Fruit fly (Drosophila melanogaster) whole organism, prepupa: Measurements from ENCODE around the gene Eip75B.

Experiments
- Blimp-1 ChIP-seq: fragments of 200-800 bp; sonication (Bioruptor generic); optimal IDR thresholded peaks from 3 replicates; lab custom pipeline; 2017; ENCODE audit warnings: missing biosample characterization, missing genetic modification characterization, mild to moderate bottlenecking, moderate library complexity, missing genetic modification reagents
- CG10631 ChIP-seq: fragments of 200-800 bp; sonication (Bioruptor generic); optimal IDR thresholded peaks from 2 replicates; lab custom pipeline; 2016; ENCODE audit warnings: missing biosample characterization, missing genetic modification characterization
- CG10669 ChIP-seq: fragments of 200-800 bp; sonication (Bioruptor generic); optimal IDR thresholded peaks from 3 replicates; lab custom pipeline; 2018; ENCODE audit warnings: missing biosample characterization, mild to moderate bottlenecking, missing genetic modification characterization, moderate library complexity
- CG11294 ChIP-seq: fragments of 200-800 bp; sonication (Bioruptor generic); IDR thresholded peaks from 2 replicates; pipeline ENCODE4 v1.3.6; 2022; ENCODE audit warnings: missing biosample characterization, missing genetic modification characterization
- CG11762 ChIP-seq: fragments of 200-800 bp; sonication (Bioruptor generic); optimal IDR thresholded peaks from 3 replicates; lab custom pipeline; 2016; ENCODE audit warnings: missing biosample characterization, missing genetic modification characterization; ENCODE audit not compliant: insufficient read depth
- CG11902 ChIP-seq: fragments of 200-800 bp; sonication (Bioruptor generic); optimal IDR thresholded peaks from 3 replicates; lab custom pipeline; 2016; ENCODE audit warnings: missing biosample characterization, missing genetic modification characterization
- CG15336 ChIP-seq: fragments of 200-800 bp; sonication (Bioruptor generic); IDR thresholded peaks from 2 replicates; pipeline ENCODE4 v1.3.6; 2022; ENCODE audit warnings: missing biosample characterization, missing genetic modification characterization
- CG16779 ChIP-seq: fragments of 200-800 bp; sonication (Bioruptor generic); optimal IDR thresholded peaks from 3 replicates; lab custom pipeline; 2017; ENCODE audit warnings: missing biosample characterization, mild to moderate bottlenecking, missing genetic modification characterization
- CG31627 ChIP-seq: fragments of 200-800 bp; sonication (Bioruptor generic); optimal IDR thresholded peaks from 3 replicates; lab custom pipeline; 2016; ENCODE audit warnings: missing biosample characterization, missing genetic modification characterization
- CG32006 ChIP-seq: fragments of 200-800 bp; sonication (Bioruptor generic); optimal IDR thresholded peaks from 3 replicates; lab custom pipeline; 2017; ENCODE audit warnings: missing biosample characterization, mild to moderate bottlenecking, missing genetic modification characterization
- CG34406 ChIP-seq: fragments of 200-800 bp; sonication (Bioruptor generic); optimal IDR thresholded peaks from 3 replicates; lab custom pipeline; 2016; ENCODE audit warnings: missing biosample characterization, missing genetic modification characterization
- CG3919 ChIP-seq: fragments of 200-800 bp; sonication (Bioruptor generic); optimal IDR thresholded peaks from 3 replicates; lab custom pipeline; 2016; ENCODE audit warnings: missing biosample characterization, missing genetic modification characterization
- CG6163 ChIP-seq: fragments of 200-800 bp; sonication (Bioruptor generic); IDR thresholded peaks from 3 replicates; pipeline ENCODE4 v1.3.6; 2022; ENCODE audit warnings: missing biosample characterization, missing genetic modification characterization
- CG6808 ChIP-seq: fragments of 200-800 bp; sonication (Bioruptor generic); optimal IDR thresholded peaks from 3 replicates; lab custom pipeline; 2017; ENCODE audit warnings: missing biosample characterization, missing genetic modification characterization, mild to moderate bottlenecking, moderate library complexity, missing genetic modification reagents
- CG6854 ChIP-seq: fragments of 200-800 bp; sonication (Bioruptor generic); optimal IDR thresholded peaks from 2 replicates; lab custom pipeline; 2017; ENCODE audit warnings: missing biosample characterization, mild to moderate bottlenecking, missing genetic modification characterization
- CG7368 ChIP-seq: fragments of 200-800 bp; sonication (Bioruptor generic); optimal IDR thresholded peaks from 3 replicates; lab custom pipeline; 2016; ENCODE audit warnings: missing biosample characterization, missing genetic modification characterization
- CG8119 ChIP-seq: fragments of 200-800 bp; sonication (Bioruptor generic); IDR thresholded peaks from 3 replicates; pipeline ENCODE4 v1.3.6; 2022; ENCODE audit warnings: missing biosample characterization, missing genetic modification characterization
- CG8319 ChIP-seq: fragments of 200-800 bp; sonication (Bioruptor generic); optimal IDR thresholded peaks from 3 replicates; lab custom pipeline; 2016; ENCODE audit warnings: missing biosample characterization, missing genetic modification characterization
- CG8632 ChIP-seq: fragments of 200-800 bp; sonication (Bioruptor generic); optimal IDR thresholded peaks from 3 replicates; lab custom pipeline; 2016; ENCODE audit warnings: missing biosample characterization, missing genetic modification characterization
- CG9139 ChIP-seq: fragments of 200-800 bp; sonication (Bioruptor generic); optimal IDR thresholded peaks from 3 replicates; lab custom pipeline; 2017; ENCODE audit warnings: missing biosample characterization, mild to moderate bottlenecking, missing genetic modification characterization
- Eip75B ChIP-seq: fragments of 200-800 bp; sonication (Bioruptor generic); optimal IDR thresholded peaks from 3 replicates; lab custom pipeline; 2016; ENCODE audit warnings: missing biosample characterization, missing genetic modification characterization
- Eip93F ChIP-seq: fragments of 200-800 bp; sonication (Bioruptor generic); optimal IDR thresholded peaks from 2 replicates; lab custom pipeline; 2016; ENCODE audit warnings: missing biosample characterization, mild to moderate bottlenecking, missing genetic modification characterization
- Ets21C ChIP-seq: fragments of 200-800 bp; sonication (Bioruptor generic); optimal IDR thresholded peaks from 3 replicates; lab custom pipeline; 2016; ENCODE audit warnings: missing biosample characterization, missing genetic modification characterization
- Ets96B ChIP-seq: fragments of 200-800 bp; optimal IDR thresholded peaks from 2 replicates; lab custom pipeline; 2019; ENCODE audit warnings: missing biosample characterization, mild to moderate bottlenecking, missing genetic modification characterization, moderate library complexity
- Gug ChIP-seq: fragments of 200-800 bp; sonication (Bioruptor generic); IDR thresholded peaks from 2 replicates; pipeline ENCODE4 v1.3.6; 2022; ENCODE audit warnings: missing biosample characterization, missing genetic modification characterization
- Hr38 ChIP-seq: sonication (Bioruptor generic); optimal IDR thresholded peaks from 2 replicates; lab custom pipeline; 2016; ENCODE audit warnings: missing biosample characterization, missing genetic modification characterization
- Hr39 ChIP-seq: fragments of 200-800 bp; sonication (Bioruptor generic); optimal IDR thresholded peaks from 2 replicates; lab custom pipeline; 2016; ENCODE audit warnings: missing biosample characterization, missing genetic modification characterization
- Hr4 ChIP-seq: fragments of 200-800 bp; sonication (Bioruptor generic); optimal IDR thresholded peaks from 3 replicates; lab custom pipeline; 2016; ENCODE audit warnings: missing biosample characterization, missing genetic modification characterization
- Lpt ChIP-seq: fragments of 200-800 bp; sonication (Bioruptor generic); optimal IDR thresholded peaks from 3 replicates; lab custom pipeline; 2016; ENCODE audit warnings: missing biosample characterization, missing genetic modification characterization
- OdsH ChIP-seq: fragments of 200-800 bp; sonication (Bioruptor generic); optimal IDR thresholded peaks from 3 replicates; lab custom pipeline; 2016; ENCODE audit warnings: missing biosample characterization, missing genetic modification characterization
- Smox ChIP-seq: fragments of 200-800 bp; sonication (Bioruptor generic); optimal IDR thresholded peaks from 3 replicates; lab custom pipeline; 2016; ENCODE audit warnings: missing biosample characterization, missing genetic modification characterization
- Sox102F ChIP-seq: fragments of 200-800 bp; sonication (Bioruptor generic); optimal IDR thresholded peaks from 2 replicates; lab custom pipeline; 2016; ENCODE audit warnings: missing biosample characterization, mild to moderate bottlenecking, missing genetic modification characterization
- Sox14 ChIP-seq: fragments of 200-800 bp; sonication (Bioruptor generic); optimal IDR thresholded peaks from 3 replicates; lab custom pipeline; 2016; ENCODE audit warnings: missing biosample characterization, missing genetic modification characterization
- Sox15 ChIP-seq: fragments of 200-800 bp; sonication (Bioruptor generic); optimal IDR thresholded peaks from 3 replicates; lab custom pipeline; 2016; ENCODE audit warnings: missing biosample characterization, missing genetic modification characterization
- achi ChIP-seq: fragments of 200-800 bp; sonication (Bioruptor generic); optimal IDR thresholded peaks from 3 replicates; lab custom pipeline; 2016; ENCODE audit warnings: missing biosample characterization, missing genetic modification characterization
- acj6 ChIP-seq: fragments of 200-800 bp; sonication (Bioruptor generic); optimal IDR thresholded peaks from 3 replicates; lab custom pipeline; 2016; ENCODE audit warnings: missing biosample characterization, missing genetic modification characterization
- cyc ChIP-seq: fragments of 200-800 bp; sonication (Bioruptor generic); optimal IDR thresholded peaks from 3 replicates; lab custom pipeline; 2016; ENCODE audit warnings: missing biosample characterization, missing genetic modification characterization
- dac ChIP-seq: fragments of 200-800 bp; sonication (Bioruptor generic); optimal IDR thresholded peaks from 2 replicates; lab custom pipeline; 2017; ENCODE audit warnings: missing biosample characterization, mild to moderate bottlenecking, missing genetic modification characterization
- dsx ChIP-seq: fragments of 200-800 bp; optimal IDR thresholded peaks from 3 replicates; lab custom pipeline; 2019; ENCODE audit warnings: missing biosample characterization, mild to moderate bottlenecking, missing genetic modification characterization, moderate library complexity; ENCODE audit not compliant: poor library complexity, severe bottlenecking
- esn ChIP-seq: fragments of 200-800 bp; sonication (Bioruptor generic); optimal IDR thresholded peaks from 2 replicates; lab custom pipeline; 2016; ENCODE audit warnings: missing biosample characterization, mild to moderate bottlenecking, missing genetic modification characterization, moderate library complexity
- fd59A ChIP-seq: fragments of 200-800 bp; sonication (Bioruptor generic); optimal IDR thresholded peaks from 2 replicates; lab custom pipeline; 2017; ENCODE audit warnings: missing biosample characterization, mild to moderate bottlenecking, missing genetic modification characterization, missing genetic modification reagents
- fd85E ChIP-seq: fragments of 200-800 bp; sonication (Bioruptor generic); optimal IDR thresholded peaks from 3 replicates; lab custom pipeline; 2016; ENCODE audit warnings: missing biosample characterization, missing genetic modification characterization
- fkh ChIP-seq: fragments of 200-800 bp; sonication (Bioruptor generic); optimal IDR thresholded peaks from 3 replicates; lab custom pipeline; 2017; ENCODE audit warnings: missing biosample characterization, mild to moderate bottlenecking, missing genetic modification characterization, moderate library complexity
- net ChIP-seq: fragments of 200-800 bp; sonication (Bioruptor generic); optimal IDR thresholded peaks from 3 replicates; lab custom pipeline; 2016; ENCODE audit warnings: missing biosample characterization, missing genetic modification characterization
- pdm3 ChIP-seq: fragments of 200-800 bp; sonication (Bioruptor generic); optimal IDR thresholded peaks from 3 replicates; lab custom pipeline; 2016; ENCODE audit warnings: missing biosample characterization, missing genetic modification characterization
- salr ChIP-seq, 2 experiments: fragments of 200-800 bp; sonication (Bioruptor generic); optimal IDR thresholded peaks; 3 replicates each; lab custom pipeline; 2016 to 2018; ENCODE audit warnings: missing biosample characterization in 2 of 2, missing genetic modification characterization in 2 of 2, mild to moderate bottlenecking in 1 of 2
- ss ChIP-seq, 2 experiments: fragments of 200-800 bp; sonication (Bioruptor generic); optimal IDR thresholded peaks; 2 replicates in 1 of 2; 3 replicates in 1 of 2; lab custom pipeline; 2017 to 2018; ENCODE audit warnings: mild to moderate bottlenecking in 2 of 2, missing biosample characterization in 2 of 2, missing genetic modification characterization in 2 of 2, moderate library complexity in 1 of 2
- svp ChIP-seq: fragments of 200-800 bp; sonication (Bioruptor generic); peaks from one replicate; lab custom pipeline; 2016; ENCODE audit warnings: missing biosample characterization, missing genetic modification characterization
- topi ChIP-seq: fragments of 200-800 bp; sonication (Bioruptor generic); optimal IDR thresholded peaks from 3 replicates; lab custom pipeline; 2016; ENCODE audit warnings: missing biosample characterization, missing genetic modification characterization
- vri ChIP-seq: fragments of 200-800 bp; sonication (Bioruptor generic); optimal IDR thresholded peaks from 3 replicates; lab custom pipeline; 2016; ENCODE audit warnings: missing biosample characterization, mild to moderate bottlenecking, missing genetic modification characterization

Eip75B gene

DNA sequence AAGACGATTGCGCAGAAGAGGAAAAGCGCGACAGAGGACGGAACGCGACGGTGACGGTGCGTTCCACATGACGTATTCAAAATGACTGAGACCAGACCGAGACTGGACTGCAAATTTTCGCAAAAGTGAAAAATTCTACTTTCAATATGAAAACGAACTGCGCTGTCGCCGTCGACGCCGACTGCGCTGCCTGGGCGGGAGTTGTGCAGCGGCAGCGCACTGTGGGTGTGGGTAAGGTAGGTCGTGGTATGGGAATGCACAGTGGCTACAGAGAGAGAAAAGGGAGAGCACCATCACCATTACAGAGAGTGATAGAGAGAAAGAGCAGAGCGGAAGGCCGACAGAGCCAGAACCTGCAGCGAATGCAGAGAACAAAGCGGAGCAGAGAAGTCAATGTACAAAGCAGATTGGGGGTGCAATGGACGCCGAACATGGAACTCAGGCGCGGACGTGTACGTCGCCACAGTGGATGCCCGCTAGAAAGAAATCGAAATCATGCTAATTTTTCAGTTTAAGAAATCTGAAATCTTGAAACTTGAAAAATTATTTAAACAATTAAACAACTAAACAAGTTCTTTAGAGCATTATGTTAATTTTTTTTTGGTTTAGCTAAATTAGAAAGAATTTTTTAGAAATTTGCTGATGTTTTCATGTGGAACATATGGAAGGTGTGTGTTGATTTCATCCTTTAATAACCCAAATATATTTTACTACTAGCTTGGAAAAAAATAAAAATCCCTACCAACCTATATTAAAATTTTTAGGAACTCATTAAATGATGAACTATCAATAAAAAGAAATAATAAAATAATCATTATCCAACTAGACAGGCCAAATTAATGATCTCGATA is at the start of gene Eip75B:
Gene Eip75B, minus strand, starts transcription at position 65 of the 851 bp plus-strand sequence.
- TF ChIP-seq CG16779 = peak; percentile 4
- no peak for TF ChIP-seq dac (GFP tag; lab: Kevin White, UChicago)
- peak; percentile 0 for TF ChIP-seq vri (GFP tag; lab: Kevin White, UChicago)
- peak; percentile 16 for TF ChIP-seq CG11762 (GFP tag; lab: Kevin White, UChicago)
- TF ChIP-seq svp (GFP tag; lab: Kevin White, UChicago) = peak; percentile 86
- TF ChIP-seq acj6 = peak; percentile 74
- peak; percentile 66; the same call in 2 of the 3 replicates for TF ChIP-seq CG6163 (GFP tag; lab: Robert Waterston, UW)
- peak; percentile 55 for TF ChIP-seq Sox102F (GFP tag; lab: Kevin White, UChicago)
- peak; percentile 48; the same call in 1 of the 2 replicates for TF ChIP-seq CG15336 (GFP tag; lab: Robert Waterston, UW)
- TF ChIP-seq fd59A = peak; percentile 55
- TF ChIP-seq Ets96B = peak; percentile 62
- TF ChIP-seq CG3919 (GFP tag; lab: Kevin White, UChicago) = peak; percentile 41
- TF ChIP-seq dsx (GFP tag; lab: Kevin White, UChicago) = peak; percentile 18
- peak; percentile 69 for TF ChIP-seq CG31627
- TF ChIP-seq ss (GFP tag; optimal IDR thresholded peaks at IDR 0.05; lab: Kevin White, UChicago) = peak; percentile 4 to 33
- peak; percentile 11; the same call in 1 of the 2 replicates for TF ChIP-seq Gug (GFP tag; lab: Robert Waterston, UW)
- peak; percentile 43 for TF ChIP-seq Ets21C (GFP tag; lab: Kevin White, UChicago)
- peak; percentile 71 for TF ChIP-seq OdsH (GFP tag; lab: Kevin White, UChicago)
- TF ChIP-seq CG10669 = peak; percentile 58
- peak; percentile 56; the same call in 2 of the 3 replicates for TF ChIP-seq CG8119
- peak; percentile 74 for TF ChIP-seq CG32006 (GFP tag; lab: Kevin White, UChicago)
- TF ChIP-seq CG8319 (GFP tag; lab: Kevin White, UChicago) = peak; percentile 50
- no peak for TF ChIP-seq fkh (GFP tag; lab: Kevin White, UChicago)
- peak; percentile 68 for TF ChIP-seq Hr4
- peak; percentile 70 for TF ChIP-seq topi (GFP tag; lab: Kevin White, UChicago)
- peak; percentile 25 for TF ChIP-seq CG11902
- peak; percentile 78 for TF ChIP-seq Sox14 (GFP tag; lab: Kevin White, UChicago)
- TF ChIP-seq CG6854 (GFP tag; lab: Kevin White, UChicago) = no peak
- TF ChIP-seq CG34406 (GFP tag; lab: Kevin White, UChicago) = peak; percentile 49
- TF ChIP-seq CG10631 (GFP tag; lab: Kevin White, UChicago) = peak; percentile 67
- TF ChIP-seq cyc (GFP tag; lab: Kevin White, UChicago) = peak; percentile 45
- no peak for TF ChIP-seq Blimp-1 (GFP tag; lab: Kevin White, UChicago)
- peak; percentile 65 for TF ChIP-seq CG6808 (GFP tag; lab: Kevin White, UChicago)
- no peak for TF ChIP-seq Eip93F
- no peak for TF ChIP-seq CG7368 (GFP tag; lab: Kevin White, UChicago)
- peak; percentile 49 for TF ChIP-seq Sox15 (GFP tag; lab: Kevin White, UChicago)
- no peak for TF ChIP-seq CG11294 (GFP tag; lab: Robert Waterston, UW)
- peak; percentile 62 for TF ChIP-seq Hr39 (GFP tag; lab: Kevin White, UChicago)
- no peak for TF ChIP-seq Hr38
- TF ChIP-seq Lpt (GFP tag; lab: Kevin White, UChicago) = peak; percentile 44
- peak; percentile 63 for TF ChIP-seq net (GFP tag; lab: Kevin White, UChicago)
- TF ChIP-seq Smox = peak; percentile 66
- TF ChIP-seq Eip75B (GFP tag; lab: Kevin White, UChicago) = peak; percentile 55
- TF ChIP-seq pdm3 (GFP tag; lab: Kevin White, UChicago) = peak; percentile 69
- TF ChIP-seq achi (GFP tag; lab: Kevin White, UChicago) = peak; percentile 72
- no peak for TF ChIP-seq fd85E (GFP tag; lab: Kevin White, UChicago)
- TF ChIP-seq CG9139 (GFP tag; lab: Kevin White, UChicago) = no peak
- TF ChIP-seq CG8632 (GFP tag; lab: Kevin White, UChicago) = peak; percentile 60
- peak; percentile 82 for TF ChIP-seq esn (GFP tag; lab: Kevin White, UChicago)
- TF ChIP-seq salr (GFP tag; optimal IDR thresholded peaks at IDR 0.05; lab: Kevin White, UChicago) = peak in 1 of 2 experiments; percentile 78
